Worm (Caenorhabditis elegans): Measurements from ENCODE around the gene col-12.

- TF ChIP-seq flt-1 (GFP tag; IDR thresholded peaks at IDR 0.05), result no peak
- TF ChIP-seq klf-2 (GFP tag; conservative IDR thresholded peaks at IDR 0.05), result no peak
- TF ChIP-seq ztf-23 (GFP tag; IDR thresholded peaks at IDR 0.05), result no peak
- TF ChIP-seq T22C8.4 (GFP tag; IDR thresholded peaks at IDR 0.05), result no peak
- no peak for TF ChIP-seq med-1 (GFP tag; optimal IDR thresholded peaks at IDR 0.05; ENCODE audit: insufficient read depth)
These were observed 49.0 kb upstream of the col-12 start for ce11 chrV:10474040-10474439.
